Worm (Caenorhabditis elegans) whole organism, dauer: Measurements from ENCODE around the gene Y37A1A.2.

Source experiments
- unc-62 ChIP-seq: sonication (generic microtip); optimal IDR thresholded peaks from 2 replicates; lab custom pipeline; 2017; ENCODE audit warnings: missing biosample characterization, missing genetic modification reagents, missing genetic modification characterization

Y37A1A.2 gene

ce11 chrIV:13881754-13882275 is 31.0 kb downstream of the Y37A1A.2 start, which contains the start of gene rpl-29:
Gene rpl-29 (plus strand): TSS chrIV:13882225.
- TF ChIP-seq unc-62 (GFP tag; lab: Kevin White, UChicago) = no peak

- no peak for TF ChIP-seq unc-62 (GFP tag; lab: Kevin White, UChicago)
Measured at ce11 chrIV:13880803-13881202, 32.0 kb downstream of the Y37A1A.2 start.

ce11 chrIV:13880370-13880769 is 32.5 kb downstream of the Y37A1A.2 start:
- no peak for TF ChIP-seq unc-62 (GFP tag; lab: Kevin White, UChicago)

DNA sequence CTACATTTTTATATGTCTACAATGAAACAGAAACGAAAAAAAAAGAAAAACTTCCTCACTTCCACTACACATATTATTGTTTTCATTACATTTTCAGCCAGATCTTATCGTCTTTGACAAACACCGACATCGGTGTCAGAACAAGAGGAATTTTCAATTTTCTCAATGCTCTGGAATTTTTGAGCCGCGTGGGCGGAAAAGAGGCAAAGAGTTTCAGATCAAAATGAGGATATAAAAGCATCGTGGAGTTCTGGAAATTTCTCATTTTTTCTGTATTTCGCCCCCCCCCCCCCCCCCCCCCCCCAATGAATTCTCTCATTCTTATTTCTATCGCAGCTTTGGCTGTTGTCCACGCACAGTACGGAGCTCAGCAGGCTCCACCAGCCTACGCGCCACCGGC is 33.0 kb downstream of the Y37A1A.2 start, which contains the start of gene B0513.4:
Gene B0513.4 (plus strand): TSS at position 301 of the 400 bp plus-strand sequence.
- no peak for TF ChIP-seq unc-62 (GFP tag; lab: Kevin White, UChicago)

DNA sequence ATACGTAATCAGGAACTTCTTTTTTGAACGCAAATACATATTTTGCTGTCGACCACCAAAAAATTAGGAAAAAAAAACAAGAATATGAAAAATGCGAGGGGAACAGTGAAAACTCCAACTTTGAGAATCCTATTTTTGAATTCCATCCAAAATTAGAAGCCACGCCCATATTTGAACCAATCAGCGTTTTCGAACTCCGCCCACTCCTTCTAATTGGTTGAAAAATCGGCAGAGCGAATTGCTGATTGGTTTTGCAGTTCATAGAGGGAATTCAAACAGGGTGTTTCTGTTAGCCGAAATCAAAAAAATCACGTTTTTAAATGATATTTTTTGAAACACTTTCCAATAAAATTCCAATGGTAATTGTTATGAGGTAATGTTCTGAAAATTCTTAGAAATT is 34.1 kb downstream of the Y37A1A.2 start:
- TF ChIP-seq unc-62 (GFP tag; lab: Kevin White, UChicago) = no peak

- no peak for TF ChIP-seq unc-62 (GFP tag; lab: Kevin White, UChicago)
Measured at ce11 chrIV:13878123-13878522, 34.7 kb downstream of the Y37A1A.2 start.

- no peak for TF ChIP-seq unc-62 (GFP tag; lab: Kevin White, UChicago)
Measured at ce11 chrIV:13877707-13878106, 35.1 kb downstream of the Y37A1A.2 start.

- no peak for TF ChIP-seq unc-62 (GFP tag; lab: Kevin White, UChicago)
Measured at ce11 chrIV:13876565-13877153, 36.2 kb downstream of the Y37A1A.2 start, which contains the start of gene prdh-1. Gene prdh-1 (minus strand): TSS chrIV:13876615.

ce11 chrIV:13870085-13870484 is 42.7 kb downstream of the Y37A1A.2 start:
- TF ChIP-seq unc-62 (GFP tag; lab: Kevin White, UChicago) = no peak

DNA sequence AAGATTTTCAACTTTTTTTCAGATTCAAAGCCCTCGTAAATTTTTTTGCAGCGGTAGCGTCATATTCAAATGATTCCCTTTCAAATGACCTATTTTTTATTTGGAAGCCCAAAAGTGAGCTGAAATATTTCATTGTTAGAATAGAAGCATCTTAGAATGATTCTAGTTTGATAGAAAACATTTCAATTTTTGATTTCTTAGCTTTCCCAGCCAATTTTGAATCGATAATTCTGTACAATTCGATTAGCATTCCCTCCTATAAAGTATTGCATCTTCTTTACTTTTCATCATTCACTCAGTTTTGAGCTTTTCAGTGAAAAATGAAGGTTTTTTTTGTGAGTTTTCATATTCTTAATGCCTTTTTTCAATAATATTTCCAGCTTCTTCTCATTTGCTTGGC is 46.1 kb downstream of the Y37A1A.2 start, which contains the start of gene B0513.90:
Gene B0513.90 (plus strand): TSS at position 301 of the 400 bp plus-strand sequence.
- TF ChIP-seq unc-62 (GFP tag; lab: Kevin White, UChicago) = no peak

DNA sequence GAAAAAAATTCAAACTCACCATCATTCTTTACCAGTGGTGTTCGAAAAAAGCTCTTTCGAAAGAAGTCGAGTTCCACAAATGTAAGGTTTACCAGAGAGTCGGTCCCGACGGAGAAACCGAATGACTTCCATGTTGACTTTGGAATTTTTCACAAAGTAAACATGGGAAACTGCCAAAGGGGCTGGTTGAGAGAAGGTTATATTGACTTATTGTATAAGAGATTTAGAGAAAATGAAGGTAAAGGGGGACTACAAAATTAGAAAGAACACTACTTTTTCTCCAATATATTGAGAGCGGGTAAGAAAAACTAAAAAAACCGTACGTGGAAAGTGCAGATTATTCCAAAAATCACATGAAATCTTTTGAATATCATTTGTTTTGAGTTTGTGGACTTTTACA is 47.7 kb downstream of the Y37A1A.2 start, which contains the start of gene vamp-8:
Gene vamp-8 (minus strand): TSS at position 25 of the 400 bp plus-strand sequence.
- TF ChIP-seq unc-62 (GFP tag; lab: Kevin White, UChicago) = no peak

DNA sequence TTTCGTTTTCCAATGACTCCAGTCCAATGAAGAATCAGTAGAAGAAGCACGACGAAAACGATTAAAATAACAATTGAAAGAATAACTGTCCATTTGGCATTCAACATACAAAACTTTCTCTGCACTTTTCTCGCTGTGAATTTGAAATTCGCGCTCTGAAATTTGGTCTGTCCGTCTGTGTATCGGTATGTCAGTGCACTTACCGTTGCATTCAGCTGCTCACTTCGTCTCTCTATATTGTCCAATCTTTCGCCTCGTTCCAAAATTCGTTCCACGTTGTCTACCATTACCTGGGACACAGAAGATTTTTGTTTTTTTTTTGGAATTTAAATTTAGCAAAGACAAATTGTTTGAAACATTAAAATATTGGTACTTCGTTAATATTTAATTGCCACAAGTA is 52.4 kb downstream of the Y37A1A.2 start:
- TF ChIP-seq unc-62 (GFP tag; lab: Kevin White, UChicago) = no peak
